Worm (Caenorhabditis elegans): ENCODE results near the gene fat-3.

ce11 chrIV:9799664-9800063, 3.2 kb upstream of the fat-3 start:
- TF ChIP-seq nhr-90 (tag; optimal IDR thresholded peaks at IDR 0.05; ENCODE audit: poor library complexity) (no peak), nhr-11 (tag; optimal IDR thresholded peaks at IDR 0.05) (no peak), mep-1 (tag; optimal IDR thresholded peaks at IDR 0.05) (no peak), fkh-10 (GFP tag; optimal IDR thresholded peaks at IDR 0.05) (no peak), snu-23 (GFP tag; optimal IDR thresholded peaks at IDR 0.05) (no peak), lin-39 (tag; optimal IDR thresholded peaks at IDR 0.05) (no peak), grh-1 (GFP tag; IDR thresholded peaks at IDR 0.05) (no peak), sox-4 (tag; optimal IDR thresholded peaks at IDR 0.05) (no peak), lin-13 (GFP tag; optimal IDR thresholded peaks at IDR 0.05) (no peak)
